Worm (Caenorhabditis elegans) whole organism, L3 larva: ENCODE data around the gene lgg-2.

Experiments used
- R02D3.7 ChIP-seq: fragments of 150-350 bp; optimal IDR thresholded peaks from 2 replicates; lab custom pipeline; 2014; ENCODE audit warnings: missing biosample characterization, missing genetic modification characterization
- ZK546.5 ChIP-seq: sonication (generic microtip); optimal IDR thresholded peaks from 2 replicates; lab custom pipeline; 2017; ENCODE audit warnings: missing biosample characterization, missing genetic modification characterization
- aly-2 ChIP-seq: fragments of 150-350 bp; optimal IDR thresholded peaks from 2 replicates; lab custom pipeline; 2014; ENCODE audit warnings: missing biosample characterization, missing genetic modification characterization
- ama-1 ChIP-seq: fragments of 150-350 bp; optimal IDR thresholded peaks from 2 replicates; lab custom pipeline; 2018
- ceh-16 ChIP-seq: sonication (generic microtip); optimal IDR thresholded peaks from 2 replicates; lab custom pipeline; 2017; ENCODE audit warnings: missing biosample characterization, missing genetic modification characterization
- ceh-28 ChIP-seq: fragments of 150-350 bp; optimal IDR thresholded peaks from 2 replicates; lab custom pipeline; 2014; ENCODE audit warnings: missing biosample characterization, missing genetic modification reagents, missing genetic modification characterization
- ceh-9 ChIP-seq: sonication (generic microtip); optimal IDR thresholded peaks from 2 replicates; lab custom pipeline; 2018; ENCODE audit warnings: missing biosample characterization, missing genetic modification characterization
- daf-12 ChIP-seq: fragments of 150-350 bp; optimal IDR thresholded peaks from 2 replicates; lab custom pipeline; 2014; ENCODE audit warnings: missing biosample characterization, missing genetic modification reagents, missing genetic modification characterization
- egl-27 ChIP-seq: sonication (generic microtip); optimal IDR thresholded peaks from 4 replicates; lab custom pipeline; 2017; ENCODE audit warnings: missing biosample characterization, missing genetic modification reagents, missing genetic modification characterization
- egl-5 ChIP-seq: fragments of 150-350 bp; optimal IDR thresholded peaks from 2 replicates; lab custom pipeline; 2017; ENCODE audit warnings: missing biosample characterization, missing genetic modification reagents, missing genetic modification characterization, inconsistent platforms
- elt-1 ChIP-seq: fragments of 150-350 bp; optimal IDR thresholded peaks from 2 replicates; lab custom pipeline; 2014; ENCODE audit warnings: missing biosample characterization, missing genetic modification characterization
- elt-2 ChIP-seq: sonication (generic microtip); optimal IDR thresholded peaks from 2 replicates; lab custom pipeline; 2016; ENCODE audit warnings: missing genetic modification reagents, mild to moderate bottlenecking, missing genetic modification characterization, missing compliant biosample characterization
- eor-1 ChIP-seq, 2 experiments: fragments of 150-350 bp; optimal IDR thresholded peaks; 2 replicates each; lab custom pipeline; 2014 to 2018; ENCODE audit warnings: missing biosample characterization in 2 of 2, missing genetic modification characterization in 2 of 2
- fkh-10 ChIP-seq: sonication (generic microtip); optimal IDR thresholded peaks from 2 replicates; lab custom pipeline; 2017; ENCODE audit warnings: missing biosample characterization, missing genetic modification reagents, missing genetic modification characterization
- fkh-2 ChIP-seq: fragments of 150-350 bp; optimal IDR thresholded peaks from 2 replicates; lab custom pipeline; 2014; ENCODE audit warnings: missing biosample characterization, missing genetic modification reagents, missing genetic modification characterization
- fos-1 ChIP-seq: fragments of 150-350 bp; optimal IDR thresholded peaks from 2 replicates; lab custom pipeline; 2014; ENCODE audit warnings: missing biosample characterization, missing genetic modification characterization
- hmg-11 ChIP-seq: sonication (generic microtip); optimal IDR thresholded peaks from 2 replicates; lab custom pipeline; 2016; ENCODE audit warnings: missing genetic modification characterization, missing compliant biosample characterization
- jun-1 ChIP-seq: fragments of 150-350 bp; optimal IDR thresholded peaks from 2 replicates; lab custom pipeline; 2014; ENCODE audit warnings: missing biosample characterization, missing genetic modification reagents, missing genetic modification characterization
- lin-15B ChIP-seq: fragments of 150-350 bp; optimal IDR thresholded peaks from 2 replicates; lab custom pipeline; 2014; ENCODE audit warnings: missing biosample characterization, missing genetic modification characterization
- lin-39 ChIP-seq: fragments of 150-350 bp; optimal IDR thresholded peaks from 2 replicates; lab custom pipeline; 2018; ENCODE audit warnings: missing biosample characterization, missing genetic modification reagents, missing genetic modification characterization
- mdl-1 ChIP-seq: fragments of 150-350 bp; optimal IDR thresholded peaks from 2 replicates; lab custom pipeline; 2014; ENCODE audit warnings: missing biosample characterization, missing genetic modification characterization
- mml-1 ChIP-seq: fragments of 150-350 bp; sonication (generic microtip); optimal IDR thresholded peaks from 3 replicates; lab custom pipeline; 2014; ENCODE audit warnings: missing biosample characterization, missing genetic modification characterization
- nfya-1 ChIP-seq: sonication (generic microtip); optimal IDR thresholded peaks from 2 replicates; lab custom pipeline; 2017; ENCODE audit warnings: missing genetic modification characterization, mild to moderate bottlenecking, missing compliant biosample characterization, antibody characterized with exemption, moderate library complexity; ENCODE audit not compliant: insufficient read depth
- nhr-11 ChIP-seq: fragments of 150-350 bp; optimal IDR thresholded peaks from 2 replicates; lab custom pipeline; 2014; ENCODE audit warnings: missing biosample characterization, missing genetic modification characterization
- nhr-12 ChIP-seq: fragments of 150-350 bp; optimal IDR thresholded peaks from 2 replicates; lab custom pipeline; 2014; ENCODE audit warnings: missing biosample characterization, missing genetic modification characterization
- nhr-23 ChIP-seq: fragments of 150-350 bp; optimal IDR thresholded peaks from 2 replicates; lab custom pipeline; 2014; ENCODE audit warnings: missing biosample characterization, missing genetic modification reagents, missing genetic modification characterization
- nhr-237 ChIP-seq: fragments of 150-350 bp; optimal IDR thresholded peaks from 2 replicates; lab custom pipeline; 2014; ENCODE audit warnings: missing biosample characterization, missing genetic modification characterization
- nhr-28 ChIP-seq: fragments of 150-350 bp; optimal IDR thresholded peaks from 2 replicates; lab custom pipeline; 2014; ENCODE audit warnings: missing biosample characterization, missing genetic modification characterization
- nhr-76 ChIP-seq: fragments of 150-350 bp; sonication (generic microtip); optimal IDR thresholded peaks from 5 replicates; lab custom pipeline; 2014; ENCODE audit warnings: missing biosample characterization, missing genetic modification characterization
- nhr-77 ChIP-seq: fragments of 150-350 bp; optimal IDR thresholded peaks from 2 replicates; lab custom pipeline; 2014; ENCODE audit warnings: missing biosample characterization, missing genetic modification characterization
- pha-4 ChIP-seq: fragments of 150-350 bp; optimal IDR thresholded peaks from 2 replicates; lab custom pipeline; 2014; ENCODE audit warnings: missing biosample characterization, missing genetic modification reagents, missing genetic modification characterization
- sea-2 ChIP-seq: fragments of 150-350 bp; sonication (generic microtip); optimal IDR thresholded peaks from 4 replicates; lab custom pipeline; 2014; ENCODE audit warnings: missing biosample characterization, missing genetic modification reagents, missing genetic modification characterization
- skn-1 ChIP-seq: fragments of 150-350 bp; optimal IDR thresholded peaks from 2 replicates; lab custom pipeline; 2014; ENCODE audit warnings: missing biosample characterization, missing genetic modification characterization
- snpc-4 ChIP-seq: fragments of 150-350 bp; optimal IDR thresholded peaks from 2 replicates; lab custom pipeline; 2014; ENCODE audit warnings: missing biosample characterization, missing genetic modification characterization
- tbx-2 ChIP-seq: sonication (generic microtip); optimal IDR thresholded peaks from 2 replicates; lab custom pipeline; 2016; ENCODE audit warnings: mild to moderate bottlenecking, missing genetic modification characterization, missing compliant biosample characterization
- unc-39 ChIP-seq: sonication (generic microtip); optimal IDR thresholded peaks from 4 replicates; lab custom pipeline; 2017; ENCODE audit warnings: missing biosample characterization, missing genetic modification characterization
- zag-1 ChIP-seq: fragments of 150-350 bp; optimal IDR thresholded peaks from 2 replicates; lab custom pipeline; 2014; ENCODE audit warnings: missing biosample characterization, missing genetic modification characterization
- ztf-11 ChIP-seq: fragments of 150-350 bp; optimal IDR thresholded peaks from 2 replicates; lab custom pipeline; 2014; ENCODE audit warnings: missing biosample characterization, missing genetic modification characterization
- ztf-4 ChIP-seq: fragments of 150-350 bp; optimal IDR thresholded peaks from 2 replicates; lab custom pipeline; 2014; ENCODE audit warnings: missing biosample characterization, missing genetic modification characterization

The lgg-2 gene

ce11 chrIV:10900083-10900482, 35.6 kb downstream of the lgg-2 start, which contains the start of gene srlf-30:
Gene srlf-30, plus strand, starts transcription at chrIV:10900383.
- no peak for TF ChIP-seq nhr-237 (tag; lab: Kevin White, UChicago)
- no peak for TF ChIP-seq nfya-1 (tag; lab: Kevin White, UChicago)
- no peak for TF ChIP-seq lin-39
- TF ChIP-seq ztf-4 (tag; lab: Kevin White, UChicago), result no peak

ce11 chrIV:10899091-10899490, 36.6 kb downstream of the lgg-2 start, which contains the start of the genes F13E9.9 and F13E9.19:
Gene F13E9.9, minus strand, starts transcription at chrIV:10899191.
Gene F13E9.19, plus strand, starts transcription at chrIV:10899406.
- TF ChIP-seq fos-1 (tag; lab: Kevin White, UChicago) (no peak), eor-1 (tag; optimal IDR thresholded peaks at IDR 0.05; lab: Kevin White, UChicago) (no peak), lin-15B (tag; lab: Kevin White, UChicago) (no peak), pha-4 (tag; lab: Kevin White, UChicago) (no peak), nhr-77 (tag; lab: Kevin White, UChicago) (no peak), nhr-237 (tag; lab: Kevin White, UChicago) (no peak), daf-12 (tag; lab: Kevin White, UChicago) (no peak), nfya-1 (tag; lab: Kevin White, UChicago) (no peak), sea-2 (no peak), ztf-4 (tag; lab: Kevin White, UChicago) (no peak), ztf-11 (tag; lab: Kevin White, UChicago) (no peak), unc-39 (tag; lab: Kevin White, UChicago) (no peak), lin-39 (no peak), nhr-23 (no peak), mdl-1 (tag; lab: Kevin White, UChicago) (no peak), jun-1 (no peak), elt-2 (tag; lab: Kevin White, UChicago) (no peak)

ce11 chrIV:10898160-10898559, 37.5 kb downstream of the lgg-2 start:
- TF ChIP-seq fkh-2 (tag; lab: Kevin White, UChicago) (no peak), fkh-10 (no peak), hmg-11 (tag; lab: Kevin White, UChicago) (no peak), snpc-4 (tag; lab: Kevin White, UChicago) (no peak), lin-39 (no peak), egl-27 (tag; lab: Kevin White, UChicago) (no peak), elt-1 (tag; lab: Kevin White, UChicago) (no peak), tbx-2 (tag; lab: Kevin White, UChicago) (no peak), mml-1 (tag; lab: Kevin White, UChicago) (no peak), nhr-11 (tag; lab: Kevin White, UChicago) (no peak), nhr-28 (tag; lab: Kevin White, UChicago) (no peak), lin-15B (tag; lab: Kevin White, UChicago) (no peak), ceh-16 (no peak), aly-2 (no peak), ZK546.5 (tag; lab: Kevin White, UChicago) (no peak), nhr-237 (tag; lab: Kevin White, UChicago) (no peak), R02D3.7 (tag; lab: Kevin White, UChicago) (no peak), skn-1 (tag; lab: Kevin White, UChicago) (no peak), ceh-28 (tag; lab: Kevin White, UChicago) (no peak), nhr-23 (no peak)

- TF ChIP-seq nhr-76, result no peak
- TF ChIP-seq unc-39 (tag; lab: Kevin White, UChicago), result no peak
- TF ChIP-seq lin-39, result no peak
- no peak for TF ChIP-seq aly-2
- TF ChIP-seq, all 47 proteins: peak for 0
Observed at ce11 chrIV:10896512-10896911, 39.2 kb downstream of the lgg-2 start, which contains the start of gene srlf-13. Gene srlf-13, minus strand, starts transcription at chrIV:10896612.

DNA sequence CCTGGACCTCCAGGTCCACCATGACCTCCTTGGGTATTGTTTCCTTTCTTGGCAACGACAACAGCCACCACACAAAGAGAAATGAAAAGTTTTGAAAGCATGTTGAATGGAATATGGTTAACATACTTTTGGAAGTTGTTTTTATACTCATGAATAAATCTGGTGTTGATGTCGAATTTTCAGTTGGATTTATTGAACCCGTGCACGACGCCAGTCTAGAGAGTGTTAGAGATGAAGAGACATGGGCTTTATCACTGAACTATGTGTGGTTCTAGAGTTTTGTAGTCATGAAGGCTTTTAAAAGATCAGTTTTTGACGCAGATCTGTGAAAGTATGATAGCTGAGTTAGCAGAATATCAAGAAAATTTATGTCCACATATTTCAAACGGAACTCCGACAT, 41.4 kb downstream of the lgg-2 start, which contains the start of gene srlf-14:
srlf-14 (minus strand) TSS at position 101 of the 400 bp plus-strand sequence.
- TF ChIP-seq ceh-9 (tag; lab: Kevin White, UChicago), result no peak
- TF ChIP-seq unc-39 (tag; lab: Kevin White, UChicago), result no peak
- TF ChIP-seq zag-1 (tag; lab: Kevin White, UChicago), result no peak
- TF ChIP-seq pha-4 (tag; lab: Kevin White, UChicago), result no peak
- TF ChIP-seq lin-39, result no peak
- TF ChIP-seq egl-5 (tag; lab: Kevin White, UChicago), result no peak
- no peak for TF ChIP-seq ceh-16
- TF ChIP-seq nhr-11 (tag; lab: Kevin White, UChicago), result no peak
- no peak for TF ChIP-seq ama-1
- TF ChIP-seq fos-1 (tag; lab: Kevin White, UChicago), result no peak
- TF ChIP-seq nhr-12 (tag; lab: Kevin White, UChicago), result no peak
- TF ChIP-seq hmg-11 (tag; lab: Kevin White, UChicago), result no peak
- TF ChIP-seq R02D3.7 (tag; lab: Kevin White, UChicago), result no peak
